Worm (Caenorhabditis elegans) whole organism, mixed stage, embryonic: ENCODE data around the gene cyn-12.

ENCODE experiments used
- M03D4.4 ChIP-seq: sonication (generic microtip); optimal IDR thresholded peaks from 2 replicates; lab custom pipeline; 2017; ENCODE audit warnings: mild to moderate bottlenecking, missing genetic modification characterization, missing compliant biosample characterization
- bed-3 ChIP-seq: fragments of 200-800 bp; sonication (Bioruptor generic); optimal IDR thresholded peaks from 3 replicates; lab custom pipeline; 2018; ENCODE audit warnings: mild to moderate bottlenecking, missing genetic modification characterization, moderate library complexity, missing compliant biosample characterization
- blmp-1 ChIP-seq: fragments of 150-350 bp; optimal IDR thresholded peaks from 2 replicates; lab custom pipeline; 2014; ENCODE audit warnings: missing biosample characterization, missing genetic modification characterization
- ceh-39 ChIP-seq: fragments of 150-350 bp; optimal IDR thresholded peaks from 2 replicates; lab custom pipeline; 2014; ENCODE audit warnings: missing biosample characterization, missing genetic modification characterization
- ceh-43 ChIP-seq: fragments of 200-800 bp; sonication (Bioruptor generic); optimal IDR thresholded peaks from 2 replicates; lab custom pipeline; 2018; ENCODE audit warnings: mild to moderate bottlenecking, missing genetic modification characterization, moderate library complexity, missing compliant biosample characterization
- ceh-83 ChIP-seq: fragments of 200-800 bp; sonication (Bioruptor generic); optimal IDR thresholded peaks from 2 replicates; lab custom pipeline; 2018; ENCODE audit warnings: mild to moderate bottlenecking, missing genetic modification characterization, missing compliant biosample characterization
- ces-1 ChIP-seq: fragments of 150-350 bp; optimal IDR thresholded peaks from 2 replicates; lab custom pipeline; 2014; ENCODE audit warnings: missing biosample characterization, missing genetic modification reagents, missing genetic modification characterization
- cnd-1 ChIP-seq: fragments of 200-800 bp; sonication (Bioruptor generic); optimal IDR thresholded peaks from 2 replicates; lab custom pipeline; 2018; ENCODE audit warnings: mild to moderate bottlenecking, missing genetic modification characterization, missing compliant biosample characterization
- drap-1 ChIP-seq: fragments of 200-800 bp; sonication (Bioruptor generic); optimal IDR thresholded peaks from 3 replicates; lab custom pipeline; 2018; ENCODE audit warnings: mild to moderate bottlenecking, missing genetic modification characterization, missing compliant biosample characterization
- elt-1 ChIP-seq: sonication (generic microtip); optimal IDR thresholded peaks from 2 replicates; lab custom pipeline; 2017; ENCODE audit warnings: missing genetic modification characterization, mild to moderate bottlenecking, missing compliant biosample characterization, antibody characterized with exemption, moderate library complexity, borderline replicate concordance; ENCODE audit not compliant: insufficient read depth
- elt-3 ChIP-seq: fragments of 150-350 bp; optimal IDR thresholded peaks from 2 replicates; lab custom pipeline; 2014; ENCODE audit warnings: missing biosample characterization, missing genetic modification characterization
- flh-1 ChIP-seq: fragments of 200-800 bp; sonication (Bioruptor generic); optimal IDR thresholded peaks from 2 replicates; lab custom pipeline; 2018; ENCODE audit warnings: mild to moderate bottlenecking, missing genetic modification characterization, moderate library complexity, missing compliant biosample characterization
- ham-2 ChIP-seq: fragments of 200-800 bp; sonication (Bioruptor generic); optimal IDR thresholded peaks from 2 replicates; lab custom pipeline; 2018; ENCODE audit warnings: mild to moderate bottlenecking, missing genetic modification characterization, missing compliant biosample characterization
- hlh-1 ChIP-seq: fragments of 150-350 bp; optimal IDR thresholded peaks from 2 replicates; lab custom pipeline; 2014; ENCODE audit warnings: missing biosample characterization, missing genetic modification reagents, missing genetic modification characterization
- lin-13 ChIP-seq: fragments of 150-350 bp; optimal IDR thresholded peaks from 2 replicates; lab custom pipeline; 2014; ENCODE audit warnings: missing biosample characterization, missing genetic modification characterization
- lin-32 ChIP-seq: fragments of 200-800 bp; sonication (Bioruptor generic); optimal IDR thresholded peaks from 2 replicates; lab custom pipeline; 2018; ENCODE audit warnings: mild to moderate bottlenecking, missing genetic modification characterization, missing compliant biosample characterization
- lsy-2 ChIP-seq: fragments of 150-350 bp; optimal IDR thresholded peaks from 2 replicates; lab custom pipeline; 2014; ENCODE audit warnings: missing biosample characterization, missing genetic modification characterization
- mab-5 ChIP-seq: fragments of 150-350 bp; optimal IDR thresholded peaks from 2 replicates; lab custom pipeline; 2014; ENCODE audit warnings: missing biosample characterization, missing genetic modification characterization
- mep-1 ChIP-seq: fragments of 150-350 bp; optimal IDR thresholded peaks from 2 replicates; lab custom pipeline; 2017; ENCODE audit warnings: missing biosample characterization, missing genetic modification reagents, missing genetic modification characterization, inconsistent platforms
- mls-2 ChIP-seq: sonication (generic microtip); optimal IDR thresholded peaks from 2 replicates; lab custom pipeline; 2016; ENCODE audit warnings: mild to moderate bottlenecking, missing genetic modification characterization, moderate library complexity, missing compliant biosample characterization
- nhr-12 ChIP-seq: fragments of 150-350 bp; optimal IDR thresholded peaks from 2 replicates; lab custom pipeline; 2014; ENCODE audit warnings: missing biosample characterization, missing genetic modification characterization
- nhr-2 ChIP-seq: fragments of 150-350 bp; optimal IDR thresholded peaks from 2 replicates; lab custom pipeline; 2014; ENCODE audit warnings: missing biosample characterization, missing genetic modification characterization
- nhr-237 ChIP-seq: fragments of 150-350 bp; optimal IDR thresholded peaks from 2 replicates; lab custom pipeline; 2014; ENCODE audit warnings: missing biosample characterization, missing genetic modification characterization
- nhr-28 ChIP-seq: fragments of 150-350 bp; optimal IDR thresholded peaks from 2 replicates; lab custom pipeline; 2014; ENCODE audit warnings: missing biosample characterization, missing genetic modification characterization
- nhr-76 ChIP-seq: sonication (generic microtip); optimal IDR thresholded peaks from 2 replicates; lab custom pipeline; 2017; ENCODE audit warnings: missing biosample characterization, missing genetic modification characterization
- pha-4 ChIP-seq: fragments of 150-350 bp; optimal IDR thresholded peaks from 2 replicates; lab custom pipeline; 2018; ENCODE audit warnings: missing biosample characterization, missing genetic modification reagents, missing genetic modification characterization
- sem-2 ChIP-seq: fragments of 200-800 bp; sonication (Bioruptor generic); optimal IDR thresholded peaks from 2 replicates; lab custom pipeline; 2018; ENCODE audit warnings: mild to moderate bottlenecking, missing genetic modification characterization, missing compliant biosample characterization
- snpc-4 ChIP-seq: fragments of 150-350 bp; optimal IDR thresholded peaks from 2 replicates; lab custom pipeline; 2014; ENCODE audit warnings: missing biosample characterization, missing genetic modification characterization
- sptf-1 ChIP-seq: sonication (generic microtip); optimal IDR thresholded peaks from 2 replicates; lab custom pipeline; 2017; ENCODE audit warnings: mild to moderate bottlenecking, missing genetic modification characterization, moderate library complexity, missing compliant biosample characterization
- tbx-8 ChIP-seq: fragments of 200-800 bp; sonication (Bioruptor generic); optimal IDR thresholded peaks from 2 replicates; lab custom pipeline; 2018; ENCODE audit warnings: mild to moderate bottlenecking, missing genetic modification characterization, moderate library complexity, missing compliant biosample characterization
- unc-120 ChIP-seq: sonication (generic microtip); optimal IDR thresholded peaks from 2 replicates; lab custom pipeline; 2017; ENCODE audit warnings: missing genetic modification characterization, missing compliant biosample characterization; ENCODE audit not compliant: poor library complexity, severe bottlenecking
- unc-39 ChIP-seq: fragments of 150-350 bp; optimal IDR thresholded peaks from 2 replicates; lab custom pipeline; 2014; ENCODE audit warnings: missing biosample characterization, missing genetic modification characterization
- unc-62 ChIP-seq: fragments of 150-350 bp; optimal IDR thresholded peaks from 2 replicates; lab custom pipeline; 2014; ENCODE audit warnings: missing biosample characterization, missing genetic modification reagents, missing genetic modification characterization
- zip-8 ChIP-seq: fragments of 150-350 bp; optimal IDR thresholded peaks from 2 replicates; lab custom pipeline; 2014; ENCODE audit warnings: missing biosample characterization, missing genetic modification characterization
- ztf-11 ChIP-seq: fragments of 150-350 bp; optimal IDR thresholded peaks from 2 replicates; lab custom pipeline; 2014; ENCODE audit warnings: missing biosample characterization, missing genetic modification characterization

The cyn-12 gene

DNA sequence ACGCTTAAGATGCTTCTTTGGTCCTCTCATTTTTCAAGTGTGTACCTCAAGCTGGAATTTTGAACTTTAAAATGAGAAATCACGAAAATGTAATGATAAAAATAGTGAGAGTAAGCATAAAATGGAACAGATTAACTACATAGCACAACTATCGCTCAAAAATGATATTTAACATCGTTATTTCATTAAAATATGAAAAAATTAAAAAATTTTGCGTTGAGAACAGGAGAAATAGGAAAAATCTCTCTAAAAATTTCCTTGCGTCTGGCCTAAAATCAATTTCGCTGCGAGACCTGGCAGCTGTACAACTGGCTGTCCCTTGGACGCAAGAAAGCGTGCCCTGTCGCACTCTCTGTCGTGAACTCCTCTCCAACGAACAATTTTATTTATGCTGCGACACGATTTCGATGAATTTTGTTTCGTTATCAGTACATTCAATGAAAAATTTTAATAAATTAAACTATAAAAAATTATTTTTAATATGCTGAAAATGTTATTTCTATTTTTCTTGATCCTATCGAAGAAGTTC, 48.3 kb downstream of the cyn-12 start, which contains the start of gene rps-4:
rps-4 (minus strand) TSS at position 51 of the 529 bp plus-strand sequence.
- TF ChIP-seq mep-1 (peak; percentile 94), drap-1 (GFP tag; lab: Kevin White, UChicago) (peak; percentile 17), mab-5 (no peak), tbx-8 (GFP tag; lab: Kevin White, UChicago) (no peak), M03D4.4 (tag; lab: Kevin White, UChicago) (peak; percentile 8), zip-8 (tag; lab: Kevin White, UChicago) (no peak), lsy-2 (tag; lab: Kevin White, UChicago) (peak; percentile 86), ham-2 (peak; percentile 39), unc-62 (GFP tag; lab: Kevin White, UChicago) (peak; percentile 57), sem-2 (GFP tag; lab: Kevin White, UChicago) (no peak), ceh-83 (GFP tag; lab: Kevin White, UChicago) (peak; percentile 36), ceh-43 (GFP tag; lab: Kevin White, UChicago) (no peak), pha-4 (tag; lab: Kevin White, UChicago) (peak; percentile 58), nhr-2 (tag; lab: Kevin White, UChicago) (no peak), unc-120 (peak; percentile 27), nhr-76 (no peak), blmp-1 (no peak), nhr-237 (peak; percentile 90), hlh-1 (tag; lab: Kevin White, UChicago) (peak; percentile 82), snpc-4 (tag; lab: Kevin White, UChicago) (no peak), sptf-1 (tag; lab: Kevin White, UChicago) (peak; percentile 76), ztf-11 (tag; lab: Kevin White, UChicago) (no peak), flh-1 (GFP tag; lab: Kevin White, UChicago) (no peak), cnd-1 (tag; lab: Kevin White, UChicago) (peak; percentile 69), nhr-28 (tag; lab: Kevin White, UChicago) (no peak), unc-39 (no peak), ces-1 (peak; percentile 59), bed-3 (GFP tag; lab: Kevin White, UChicago) (no peak), ceh-39 (tag; lab: Kevin White, UChicago) (peak; percentile 64), lin-32 (no peak), lin-13 (tag; lab: Kevin White, UChicago) (peak; percentile 71), elt-3 (tag; lab: Kevin White, UChicago) (peak; percentile 26), elt-1 (tag; lab: Kevin White, UChicago) (no peak), nhr-12 (tag; lab: Kevin White, UChicago) (no peak), mls-2 (tag; lab: Kevin White, UChicago) (no peak)
- TF ChIP-seq, all 35 proteins: peak for 17

ce11 chrIV:7083976-7084375, 49.0 kb downstream of the cyn-12 start:
- TF ChIP-seq nhr-237 (no peak), cnd-1 (tag; lab: Kevin White, UChicago) (no peak), mls-2 (tag; lab: Kevin White, UChicago) (no peak), lsy-2 (tag; lab: Kevin White, UChicago) (no peak), M03D4.4 (tag; lab: Kevin White, UChicago) (no peak)

- TF ChIP-seq zip-8 (tag; lab: Kevin White, UChicago) = no peak
- no peak for TF ChIP-seq ceh-43 (GFP tag; lab: Kevin White, UChicago)
- no peak for TF ChIP-seq elt-3 (tag; lab: Kevin White, UChicago)
- no peak for TF ChIP-seq ces-1
- TF ChIP-seq unc-62 (GFP tag; lab: Kevin White, UChicago) = no peak
- TF ChIP-seq cnd-1 (tag; lab: Kevin White, UChicago) = no peak
- no peak for TF ChIP-seq nhr-12 (tag; lab: Kevin White, UChicago)
- TF ChIP-seq unc-120 = no peak
- TF ChIP-seq flh-1 (GFP tag; lab: Kevin White, UChicago) = no peak
Measured at ce11 chrIV:7083382-7083784, 49.6 kb downstream of the cyn-12 start, which contains the start of gene Y43B11AR.3. TSS of gene Y43B11AR.3 (minus strand) at chrIV:7083716.
